Fruit fly (Drosophila melanogaster): ENCODE results near the gene Polr2A.
A peak's percentile ranks its signal among the peaks of the same experiment; 100 is the strongest.

- no peak for TF ChIP-seq cad (GFP tag; optimal IDR thresholded peaks at IDR 0.05)
- peak; percentile 92 for TF ChIP-seq CG31441 (GFP tag; IDR thresholded peaks at IDR 0.05)
- TF ChIP-seq CG11696 (GFP tag; IDR thresholded peaks at IDR 0.05) = peak; percentile 76
- TF ChIP-seq tio (GFP tag; optimal IDR thresholded peaks at IDR 0.05) = no peak
- TF ChIP-seq CG17912 (GFP tag; optimal IDR thresholded peaks at IDR 0.05) = no peak
- peak; percentile 57 for TF ChIP-seq Chrac-16 (GFP tag; optimal IDR thresholded peaks at IDR 0.05)
- peak; percentile 66 for TF ChIP-seq lilli (GFP tag; optimal IDR thresholded peaks at IDR 0.05)
- TF ChIP-seq CG5953 (GFP tag; IDR thresholded peaks at IDR 0.05) = 0 out of 2 replicates have a peak, but pooled peaks have one; percentile 21
- TF ChIP-seq Mrtf (GFP tag; IDR thresholded peaks at IDR 0.05) = peak; percentile 35; the same call in 1 of the 3 replicates
- peak; percentile 41 for TF ChIP-seq CG13123 (GFP tag; optimal IDR thresholded peaks at IDR 0.05)
- TF ChIP-seq Atf6 (GFP tag; IDR thresholded peaks at IDR 0.05) = peak; percentile 81
- TF ChIP-seq peb (GFP tag; IDR thresholded peaks at IDR 0.05) = no peak
Observed at dm6 chrX:11559728-11560724, 10.1 kb downstream of the Polr2A start.

All from whole organism, embryonic.